Fruit fly (Drosophila melanogaster): ENCODE data around the gene Taf12.

The Taf12 gene

DNA sequence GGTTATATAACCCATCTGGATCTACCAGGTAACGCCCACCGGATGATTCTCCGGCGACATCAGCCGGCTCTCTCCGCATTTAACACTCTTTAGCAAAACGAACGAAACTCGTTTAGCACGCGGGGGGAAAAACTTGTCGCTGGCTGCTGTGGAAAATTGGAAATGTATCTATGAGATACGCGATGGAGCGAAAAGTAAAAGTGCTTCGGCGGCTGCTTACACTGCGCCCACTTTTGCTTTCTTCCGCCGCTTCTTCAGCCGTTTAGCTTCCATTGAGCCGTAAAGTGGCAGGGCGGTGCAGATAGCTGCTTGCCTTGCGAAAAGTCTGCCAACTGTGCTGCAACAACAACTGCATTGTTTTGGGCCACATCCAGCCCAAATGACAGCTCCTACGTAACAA lies 18.3 kb downstream of the Taf12 start:
- no peak for TF ChIP-seq CG33017 (tag; optimal IDR thresholded peaks at IDR 0.05)
- TF ChIP-seq toe (GFP tag; optimal IDR thresholded peaks at IDR 0.05), result no peak
- peak; percentile 28 for TF ChIP-seq tj (GFP tag; optimal IDR thresholded peaks at IDR 0.05)
- no peak for TF ChIP-seq pad (GFP tag; optimal IDR thresholded peaks at IDR 0.05)
- no peak for TF ChIP-seq CG14711 (tag; optimal IDR thresholded peaks at IDR 0.05)

DNA sequence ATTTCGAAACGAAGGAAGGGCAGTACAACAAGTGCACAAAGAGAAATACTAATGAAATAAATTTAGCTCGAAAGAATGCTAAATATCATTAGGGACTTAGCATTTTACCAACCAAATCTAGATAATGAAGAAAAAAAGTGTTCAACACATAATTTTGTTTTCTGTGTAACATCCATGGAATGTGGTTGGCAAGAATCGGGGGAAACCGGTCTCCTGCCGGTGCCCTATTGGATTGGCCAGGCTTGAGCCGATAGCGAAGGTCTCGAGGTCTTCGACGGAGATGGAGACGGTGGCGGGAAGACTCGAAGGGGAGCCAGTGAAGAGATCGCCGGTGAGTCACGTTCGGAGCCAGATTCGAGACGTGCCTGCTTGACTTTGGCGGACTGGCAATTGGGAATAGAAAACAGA lies 21.7 kb downstream of the Taf12 start:
- TF ChIP-seq toe (GFP tag; optimal IDR thresholded peaks at IDR 0.05), result no peak
- no peak for TF ChIP-seq Hr96 (GFP tag; optimal IDR thresholded peaks at IDR 0.05)
- TF ChIP-seq CG12768 (GFP tag; optimal IDR thresholded peaks at IDR 0.05), result no peak
- TF ChIP-seq Crg-1 (GFP tag; optimal IDR thresholded peaks at IDR 0.05), result no peak
- no peak for TF ChIP-seq CG1620 (GFP tag; optimal IDR thresholded peaks at IDR 0.05)
- TF ChIP-seq CG7045 (GFP tag; optimal IDR thresholded peaks at IDR 0.05), result no peak

dm6 chr3R:11656614-11657216 lies 22.8 kb downstream of the Taf12 start:
- TF ChIP-seq toe (GFP tag; optimal IDR thresholded peaks at IDR 0.05), result peak; percentile 11
- TF ChIP-seq cic (GFP tag; optimal IDR thresholded peaks at IDR 0.05), result no peak
- TF ChIP-seq cnc (optimal IDR thresholded peaks at IDR 0.05), result no peak
- TF ChIP-seq Mnt (GFP tag; optimal IDR thresholded peaks at IDR 0.05), result peak; percentile 46
- peak; percentile 61 for TF ChIP-seq CG1620 (GFP tag; optimal IDR thresholded peaks at IDR 0.05)
- TF ChIP-seq Clk (GFP tag; optimal IDR thresholded peaks at IDR 0.05), result peak; percentile 48
- peak; percentile 91 for TF ChIP-seq CG33017 (tag; optimal IDR thresholded peaks at IDR 0.05)
- peak; percentile 79 for TF ChIP-seq kay (GFP tag; ENCODE audit: borderline replicate concordance)
- TF ChIP-seq CG5204 (GFP tag; optimal IDR thresholded peaks at IDR 0.05), result peak; percentile 68
- peak; percentile 60 for TF ChIP-seq CG11617 (GFP tag; optimal IDR thresholded peaks at IDR 0.05)
- peak; percentile 56 for TF ChIP-seq Crg-1 (GFP tag; optimal IDR thresholded peaks at IDR 0.05)
- TF ChIP-seq CG7045 (GFP tag; optimal IDR thresholded peaks at IDR 0.05), result peak; percentile 71
- peak; percentile 97 for TF ChIP-seq bab1 (GFP tag; optimal IDR thresholded peaks at IDR 0.05)
- TF ChIP-seq CG7101 (tag; optimal IDR thresholded peaks at IDR 0.05), result peak; percentile 92
- no peak for TF ChIP-seq pad (GFP tag; optimal IDR thresholded peaks at IDR 0.05)
- peak; percentile 71 for TF ChIP-seq CG12768 (GFP tag; optimal IDR thresholded peaks at IDR 0.05)
- no peak for TF ChIP-seq ovo (GFP tag; optimal IDR thresholded peaks at IDR 0.05)
- peak; percentile 67 for TF ChIP-seq Hr96 (GFP tag; optimal IDR thresholded peaks at IDR 0.05)
- peak; percentile 88 for TF ChIP-seq CG14711 (tag; optimal IDR thresholded peaks at IDR 0.05)
- peak; percentile 41 for TF ChIP-seq tj (GFP tag; optimal IDR thresholded peaks at IDR 0.05)

dm6 chr3R:11655873-11656374 lies 23.6 kb downstream of the Taf12 start, which contains the start of gene CG42327:
TSS of gene CG42327 (plus strand) at chr3R:11656149.
- no peak for TF ChIP-seq CG1620 (GFP tag; optimal IDR thresholded peaks at IDR 0.05)
- TF ChIP-seq Hr96 (GFP tag; optimal IDR thresholded peaks at IDR 0.05), result peak; percentile 31
- no peak for TF ChIP-seq kay (GFP tag; ENCODE audit: borderline replicate concordance)
- peak; percentile 47 for TF ChIP-seq CG7045 (GFP tag; optimal IDR thresholded peaks at IDR 0.05)
- TF ChIP-seq CG12768 (GFP tag; optimal IDR thresholded peaks at IDR 0.05), result peak; percentile 30
- TF ChIP-seq ovo (GFP tag; optimal IDR thresholded peaks at IDR 0.05), result no peak
- no peak for TF ChIP-seq CG5204 (GFP tag; optimal IDR thresholded peaks at IDR 0.05)
- TF ChIP-seq pad (GFP tag; optimal IDR thresholded peaks at IDR 0.05), result peak; percentile 99
- peak; percentile 87 for TF ChIP-seq bab1 (GFP tag; optimal IDR thresholded peaks at IDR 0.05)
- peak; percentile 25 for TF ChIP-seq Crg-1 (GFP tag; optimal IDR thresholded peaks at IDR 0.05)
- TF ChIP-seq CG7101 (tag; optimal IDR thresholded peaks at IDR 0.05), result peak; percentile 83
- no peak for TF ChIP-seq cnc (optimal IDR thresholded peaks at IDR 0.05)
- TF ChIP-seq tj (GFP tag; optimal IDR thresholded peaks at IDR 0.05), result no peak
- TF ChIP-seq CG14711 (tag; optimal IDR thresholded peaks at IDR 0.05), result peak; percentile 69
- TF ChIP-seq CG11617 (GFP tag; optimal IDR thresholded peaks at IDR 0.05), result peak; percentile 80
- peak; percentile 71 for TF ChIP-seq CG33017 (tag; optimal IDR thresholded peaks at IDR 0.05)
- TF ChIP-seq toe (GFP tag; optimal IDR thresholded peaks at IDR 0.05), result peak; percentile 25
- TF ChIP-seq Mnt (GFP tag; optimal IDR thresholded peaks at IDR 0.05), result peak; percentile 64
- no peak for TF ChIP-seq Clk (GFP tag; optimal IDR thresholded peaks at IDR 0.05)
- peak; percentile 56 for TF ChIP-seq cic (GFP tag; optimal IDR thresholded peaks at IDR 0.05)

- TF ChIP-seq cnc (optimal IDR thresholded peaks at IDR 0.05) (no peak), Clk (GFP tag; optimal IDR thresholded peaks at IDR 0.05) (peak; percentile 43), toe (GFP tag; optimal IDR thresholded peaks at IDR 0.05) (peak; percentile 76), pad (GFP tag; optimal IDR thresholded peaks at IDR 0.05) (peak; percentile 67), CG11617 (GFP tag; optimal IDR thresholded peaks at IDR 0.05) (peak; percentile 66), kay (GFP tag; ENCODE audit: borderline replicate concordance) (peak; percentile 65), cic (GFP tag; optimal IDR thresholded peaks at IDR 0.05) (peak; percentile 78), ovo (GFP tag; optimal IDR thresholded peaks at IDR 0.05) (peak; percentile 67), CG12768 (GFP tag; optimal IDR thresholded peaks at IDR 0.05) (no peak), Mnt (GFP tag; optimal IDR thresholded peaks at IDR 0.05) (peak; percentile 97), CG14711 (tag; optimal IDR thresholded peaks at IDR 0.05) (peak; percentile 47), CG1620 (GFP tag; optimal IDR thresholded peaks at IDR 0.05) (peak; percentile 76), Hr96 (GFP tag; optimal IDR thresholded peaks at IDR 0.05) (peak; percentile 59), CG7045 (GFP tag; optimal IDR thresholded peaks at IDR 0.05) (peak; percentile 49), CG33017 (tag; optimal IDR thresholded peaks at IDR 0.05) (peak; percentile 52), tj (GFP tag; optimal IDR thresholded peaks at IDR 0.05) (peak; percentile 42), bab1 (GFP tag; optimal IDR thresholded peaks at IDR 0.05) (peak; percentile 71), Crg-1 (GFP tag; optimal IDR thresholded peaks at IDR 0.05) (peak; percentile 68), CG5204 (GFP tag; optimal IDR thresholded peaks at IDR 0.05) (peak; percentile 55), CG7101 (tag; optimal IDR thresholded peaks at IDR 0.05) (peak; percentile 74)
Measured at dm6 chr3R:11650105-11651039, 29.1 kb downstream of the Taf12 start, which contains the start of the genes Csk and Elp1. TSS of gene Csk (minus strand) at chr3R:11650706. TSS of gene Elp1 (plus strand) at chr3R:11650971.

All from whole organism, adult.